Worm (Caenorhabditis elegans) whole organism, midembryonic: Measurements from ENCODE around the gene gcy-34.

Source experiments
- T22C8.4 ChIP-seq: fragments of 200-800 bp; sonication (Bioruptor generic); IDR thresholded peaks from 2 replicates; pipeline ENCODE4 v1.3.6; 2022; ENCODE audit warnings: missing genetic modification characterization, missing compliant biosample characterization
- cog-1 ChIP-seq: sonication (generic microtip); optimal IDR thresholded peaks from 2 replicates; lab custom pipeline; 2016; ENCODE audit warnings: missing genetic modification characterization, missing compliant biosample characterization
- flt-1 ChIP-seq: fragments of 200-800 bp; sonication (Bioruptor generic); IDR thresholded peaks from 2 replicates; pipeline ENCODE4 v1.3.6; 2022; ENCODE audit warnings: missing genetic modification characterization, missing compliant biosample characterization
- klf-2 ChIP-seq: fragments of 200-800 bp; sonication (Bioruptor generic); conservative IDR thresholded peaks from 2 replicates; pipeline ENCODE4 v1.3.6; 2022; ENCODE audit warnings: missing genetic modification reagents, missing genetic modification characterization, missing compliant biosample characterization
- med-1 ChIP-seq: sonication (generic microtip); optimal IDR thresholded peaks from 2 replicates; lab custom pipeline; 2017; ENCODE audit warnings: missing genetic modification characterization, mild to moderate bottlenecking, missing compliant biosample characterization, antibody characterized with exemption, missing genetic modification reagents; ENCODE audit not compliant: insufficient read depth
- ref-1 ChIP-seq: fragments of 200-800 bp; sonication (Bioruptor generic); conservative IDR thresholded peaks from 2 replicates; pipeline ENCODE4 v1.3.6; 2022; ENCODE audit warnings: missing genetic modification reagents, missing genetic modification characterization, missing compliant biosample characterization
- tab-1 ChIP-seq: fragments of 200-800 bp; sonication (Bioruptor generic); IDR thresholded peaks from 2 replicates; pipeline ENCODE4 v1.3.6; 2022; ENCODE audit warnings: missing genetic modification characterization, missing compliant biosample characterization
- ztf-23 ChIP-seq: fragments of 200-800 bp; sonication (Bioruptor generic); IDR thresholded peaks from 2 replicates; pipeline ENCODE4 v1.3.6; 2022; ENCODE audit warnings: missing genetic modification reagents, missing genetic modification characterization, missing compliant biosample characterization
- ztf-29 ChIP-seq: fragments of 200-800 bp; sonication (Bioruptor generic); IDR thresholded peaks from 2 replicates; pipeline ENCODE4 v1.3.6; 2022; ENCODE audit warnings: missing genetic modification reagents, missing genetic modification characterization, missing compliant biosample characterization

Gene gcy-34

ce11 chrV:13345867-13346328 is 39.8 kb downstream of the gcy-34 start, which contains the start of gene twk-43:
twk-43 (plus strand) TSS chrV:13346278.
- TF ChIP-seq ztf-23 (GFP tag; lab: Robert Waterston, UW) = no peak
- TF ChIP-seq flt-1 (GFP tag; lab: Robert Waterston, UW) = no peak
- no peak for TF ChIP-seq ztf-29 (GFP tag; lab: Robert Waterston, UW)
- no peak for TF ChIP-seq med-1 (GFP tag; lab: Kevin White, UChicago)
- no peak for TF ChIP-seq tab-1 (GFP tag; lab: Robert Waterston, UW)
- no peak for TF ChIP-seq ref-1 (GFP tag; lab: Robert Waterston, UW)
- no peak for TF ChIP-seq klf-2
- TF ChIP-seq T22C8.4 (GFP tag; lab: Robert Waterston, UW) = no peak
- no peak for TF ChIP-seq cog-1 (tag; lab: Kevin White, UChicago)

- no peak for TF ChIP-seq tab-1 (GFP tag; lab: Robert Waterston, UW)
- TF ChIP-seq flt-1 (GFP tag; lab: Robert Waterston, UW) = no peak
Measured at ce11 chrV:13342235-13342634, 43.5 kb downstream of the gcy-34 start.

ce11 chrV:13339633-13340290 is 45.9 kb downstream of the gcy-34 start, which contains the start of the genes str-4 and lgc-48:
str-4 (minus strand) TSS chrV:13339733.
lgc-48 (plus strand) TSS chrV:13340240.
- no peak for TF ChIP-seq tab-1 (GFP tag; lab: Robert Waterston, UW)
- no peak for TF ChIP-seq flt-1 (GFP tag; lab: Robert Waterston, UW)
- no peak for TF ChIP-seq klf-2
- no peak for TF ChIP-seq ztf-23 (GFP tag; lab: Robert Waterston, UW)

- TF ChIP-seq med-1 (GFP tag; lab: Kevin White, UChicago) (no peak), ref-1 (GFP tag; lab: Robert Waterston, UW) (no peak), cog-1 (tag; lab: Kevin White, UChicago) (no peak), ztf-29 (GFP tag; lab: Robert Waterston, UW) (no peak), T22C8.4 (GFP tag; lab: Robert Waterston, UW) (no peak), flt-1 (GFP tag; lab: Robert Waterston, UW) (no peak), ztf-23 (GFP tag; lab: Robert Waterston, UW) (no peak), klf-2 (no peak)
Measured at ce11 chrV:13338037-13338436, 47.7 kb downstream of the gcy-34 start.

- TF ChIP-seq tab-1 (GFP tag; lab: Robert Waterston, UW) (no peak), med-1 (GFP tag; lab: Kevin White, UChicago) (no peak), cog-1 (tag; lab: Kevin White, UChicago) (no peak)
Measured at ce11 chrV:13335883-13336419, 49.7 kb downstream of the gcy-34 start, which contains the start of gene C50B6.9. C50B6.9 (plus strand) TSS chrV:13336369.

- TF ChIP-seq T22C8.4 (GFP tag; lab: Robert Waterston, UW) (no peak), cog-1 (tag; lab: Kevin White, UChicago) (no peak), ztf-23 (GFP tag; lab: Robert Waterston, UW) (no peak), tab-1 (GFP tag; lab: Robert Waterston, UW) (no peak), flt-1 (GFP tag; lab: Robert Waterston, UW) (no peak), ref-1 (GFP tag; lab: Robert Waterston, UW) (no peak), klf-2 (no peak), med-1 (GFP tag; lab: Kevin White, UChicago) (no peak), ztf-29 (GFP tag; lab: Robert Waterston, UW) (no peak)
Measured at ce11 chrV:13334447-13334846, 51.3 kb downstream of the gcy-34 start.

ce11 chrV:13333386-13334180 is 52.1 kb downstream of the gcy-34 start, which contains the start of gene nhr-168:
nhr-168 (minus strand) TSS chrV:13333871.
- no peak for TF ChIP-seq T22C8.4 (GFP tag; lab: Robert Waterston, UW)
- TF ChIP-seq tab-1 (GFP tag; lab: Robert Waterston, UW) = no peak
- no peak for TF ChIP-seq flt-1 (GFP tag; lab: Robert Waterston, UW)
- TF ChIP-seq ztf-23 (GFP tag; lab: Robert Waterston, UW) = no peak
- TF ChIP-seq med-1 (GFP tag; lab: Kevin White, UChicago) = no peak
- TF ChIP-seq cog-1 (tag; lab: Kevin White, UChicago) = no peak
- TF ChIP-seq ztf-29 (GFP tag; lab: Robert Waterston, UW) = no peak
- TF ChIP-seq ref-1 (GFP tag; lab: Robert Waterston, UW) = no peak
- no peak for TF ChIP-seq klf-2
